Fruit fly (Drosophila melanogaster) whole organism, embryonic: Measurements from ENCODE around the gene Drice.

Experiments used
- Atf-2 ChIP-seq: fragments of 200-800 bp; sonication (Bioruptor generic); optimal IDR thresholded peaks from 2 replicates; lab custom pipeline; 2016; ENCODE audit warnings: missing biosample characterization, missing genetic modification characterization
- Atf3 ChIP-seq: fragments of 200-800 bp; sonication (Bioruptor generic); optimal IDR thresholded peaks from 3 replicates; lab custom pipeline; 2016; ENCODE audit warnings: missing biosample characterization, missing genetic modification characterization
- Bdp1 ChIP-seq: fragments of 200-800 bp; sonication (Bioruptor generic); optimal IDR thresholded peaks from 3 replicates; lab custom pipeline; 2016; ENCODE audit warnings: missing biosample characterization, missing genetic modification characterization
- CG10979 ChIP-seq: fragments of 200-800 bp; sonication (Bioruptor generic); optimal IDR thresholded peaks from 2 replicates; lab custom pipeline; 2018; ENCODE audit warnings: missing biosample characterization, mild to moderate bottlenecking, missing genetic modification characterization, moderate library complexity
- CG11560 ChIP-seq: fragments of 200-800 bp; sonication (Bioruptor generic); IDR thresholded peaks from 3 replicates; pipeline ENCODE4 v1.3.6; 2022; ENCODE audit warnings: missing biosample characterization, missing genetic modification characterization
- CG13894 ChIP-seq: fragments of 200-800 bp; sonication (Bioruptor generic); optimal IDR thresholded peaks from 3 replicates; lab custom pipeline; 2018; ENCODE audit warnings: missing biosample characterization, mild to moderate bottlenecking, missing genetic modification characterization, moderate library complexity
- CG15073 ChIP-seq: fragments of 200-800 bp; sonication (Bioruptor generic); optimal IDR thresholded peaks from 2 replicates; lab custom pipeline; 2016; ENCODE audit warnings: missing biosample characterization, missing genetic modification characterization
- CG17328 ChIP-seq: fragments of 200-800 bp; sonication (Bioruptor generic); IDR thresholded peaks from 2 replicates; pipeline ENCODE4 v1.3.6; 2022; ENCODE audit warnings: missing biosample characterization, missing genetic modification characterization
- CG17612 ChIP-seq: fragments of 200-800 bp; sonication (Bioruptor generic); IDR thresholded peaks from 2 replicates; pipeline ENCODE4 v1.3.6; 2022; ENCODE audit warnings: missing biosample characterization, missing genetic modification characterization
- CG1792 ChIP-seq: fragments of 200-800 bp; sonication (Bioruptor generic); optimal IDR thresholded peaks from 2 replicates; lab custom pipeline; 2016; ENCODE audit warnings: missing biosample characterization, missing genetic modification characterization
- CG3065 ChIP-seq: fragments of 200-800 bp; sonication (Bioruptor generic); optimal IDR thresholded peaks from 2 replicates; lab custom pipeline; 2016; ENCODE audit warnings: missing biosample characterization, missing genetic modification characterization
- CG34422 ChIP-seq: fragments of 200-800 bp; sonication (Bioruptor generic); IDR thresholded peaks from 3 replicates; pipeline ENCODE4 v1.3.6; 2022; ENCODE audit warnings: missing biosample characterization, missing genetic modification characterization
- CG3726 ChIP-seq: fragments of 200-800 bp; sonication (Bioruptor generic); IDR thresholded peaks from 3 replicates; pipeline ENCODE4, ENCODE4 v1.3.6; 2022; ENCODE audit warnings: missing biosample characterization, missing genetic modification characterization
- CG3847 ChIP-seq: fragments of 200-800 bp; sonication (Bioruptor generic); IDR thresholded peaks from 2 replicates; pipeline ENCODE4 v1.3.6; 2022; ENCODE audit warnings: missing biosample characterization, missing genetic modification characterization
- CG4854 ChIP-seq: fragments of 200-800 bp; sonication (Bioruptor generic); optimal IDR thresholded peaks from 2 replicates; lab custom pipeline; 2016; ENCODE audit warnings: missing biosample characterization, missing genetic modification characterization, inconsistent platforms
- CG5180 ChIP-seq: fragments of 200-800 bp; sonication (Bioruptor generic); optimal IDR thresholded peaks from 3 replicates; lab custom pipeline; 2017; ENCODE audit warnings: missing biosample characterization, missing genetic modification characterization, mild to moderate bottlenecking, moderate library complexity, missing genetic modification reagents
- CG6765 ChIP-seq: fragments of 200-800 bp; sonication (Bioruptor generic); optimal IDR thresholded peaks from 3 replicates; lab custom pipeline; 2017; ENCODE audit warnings: missing biosample characterization, mild to moderate bottlenecking, missing genetic modification characterization
- CG7372 ChIP-seq: fragments of 200-800 bp; sonication (Bioruptor generic); IDR thresholded peaks from 2 replicates; pipeline ENCODE4 v1.3.6; 2022; ENCODE audit warnings: missing biosample characterization, missing genetic modification characterization
- CG7556 ChIP-seq: fragments of 200-800 bp; sonication (Bioruptor generic); optimal IDR thresholded peaks from 2 replicates; lab custom pipeline; 2017; ENCODE audit warnings: missing biosample characterization, mild to moderate bottlenecking, missing genetic modification characterization
- CG7786 ChIP-seq: fragments of 200-800 bp; sonication (Bioruptor generic); optimal IDR thresholded peaks from 2 replicates; lab custom pipeline; 2016; ENCODE audit warnings: missing biosample characterization, missing genetic modification characterization
- CG7928 ChIP-seq: fragments of 200-800 bp; sonication (Bioruptor generic); optimal IDR thresholded peaks from 2 replicates; lab custom pipeline; 2017; ENCODE audit warnings: missing biosample characterization, mild to moderate bottlenecking, missing genetic modification characterization
- D ChIP-seq, 2 experiments: fragments of 200-800 bp in 1 of 2; fragments of >200 bp in 1 of 2; sonication (Bioruptor generic) in 1 of 2; optimal IDR thresholded peaks; 2 replicates in 1 of 2; 3 replicates in 1 of 2; lab custom pipeline; 2017; ENCODE audit warnings: mild to moderate bottlenecking in 1 of 2, missing biosample characterization in 1 of 2, missing genetic modification characterization in 1 of 2, missing genetic modification reagents in 1 of 2
- Dip3 ChIP-seq: fragments of 200-800 bp; sonication (Bioruptor generic); optimal IDR thresholded peaks from 3 replicates; lab custom pipeline; 2016; ENCODE audit warnings: missing biosample characterization, missing genetic modification characterization
- ERR ChIP-seq: fragments of 200-800 bp; sonication (Bioruptor generic); optimal IDR thresholded peaks from 2 replicates; lab custom pipeline; 2016; ENCODE audit warnings: missing biosample characterization, missing genetic modification characterization
- Ets97D ChIP-seq: fragments of 200-800 bp; sonication (Bioruptor generic); optimal IDR thresholded peaks from 3 replicates; lab custom pipeline; 2016; ENCODE audit warnings: missing biosample characterization, missing genetic modification characterization
- Hmx ChIP-seq: fragments of 200-800 bp; sonication (Bioruptor generic); optimal IDR thresholded peaks from 2 replicates; lab custom pipeline; 2016; ENCODE audit warnings: missing biosample characterization, missing genetic modification characterization
- MBD-R2 ChIP-seq: fragments of 200-800 bp; sonication (Bioruptor generic); IDR thresholded peaks from 2 replicates; pipeline ENCODE4 v1.3.6; 2022; ENCODE audit warnings: missing biosample characterization, missing genetic modification characterization
- MESR4 ChIP-seq: fragments of 200-800 bp; sonication (Bioruptor generic); optimal IDR thresholded peaks from 2 replicates; lab custom pipeline; 2018; ENCODE audit warnings: missing biosample characterization, mild to moderate bottlenecking, missing genetic modification characterization, moderate library complexity
- Ssrp ChIP-seq: fragments of 200-800 bp; sonication (Bioruptor generic); optimal IDR thresholded peaks from 2 replicates; lab custom pipeline; 2018; ENCODE audit warnings: missing biosample characterization, mild to moderate bottlenecking, missing genetic modification characterization, moderate library complexity
- TFAM ChIP-seq: fragments of 200-800 bp; sonication (Bioruptor generic); optimal IDR thresholded peaks from 2 replicates; lab custom pipeline; 2017; ENCODE audit warnings: missing biosample characterization, missing genetic modification characterization, inconsistent platforms
- ap ChIP-seq: fragments of 200-800 bp; sonication (Bioruptor generic); IDR thresholded peaks from 2 replicates; pipeline ENCODE4 v1.3.6; 2022; ENCODE audit warnings: missing biosample characterization, missing genetic modification characterization
- kah ChIP-seq: fragments of 200-800 bp; sonication (Bioruptor generic); optimal IDR thresholded peaks from 2 replicates; lab custom pipeline; 2018; ENCODE audit warnings: missing biosample characterization, mild to moderate bottlenecking, missing genetic modification characterization
- lbe ChIP-seq: fragments of 200-800 bp; sonication (Bioruptor generic); optimal IDR thresholded peaks from 2 replicates; lab custom pipeline; 2016; ENCODE audit warnings: missing biosample characterization, mild to moderate bottlenecking, missing genetic modification characterization
- lola ChIP-seq, 3 experiments: fragments of >200 bp in 2 of 3; fragments of 200-800 bp in 1 of 3; sonication (Bioruptor generic) in 1 of 3; optimal IDR thresholded peaks; 2 replicates each; lab custom pipeline; 2017 to 2019; ENCODE audit warnings: missing biosample characterization in 3 of 3, missing genetic modification characterization in 3 of 3, mild to moderate bottlenecking in 1 of 3, moderate library complexity in 1 of 3
- maf-S ChIP-seq: fragments of 200-800 bp; sonication (Bioruptor generic); optimal IDR thresholded peaks from 2 replicates; lab custom pipeline; 2016; ENCODE audit warnings: missing biosample characterization, missing genetic modification characterization
- nau ChIP-seq: fragments of 200-800 bp; sonication (Bioruptor generic); optimal IDR thresholded peaks from 3 replicates; lab custom pipeline; 2017; ENCODE audit warnings: missing biosample characterization, mild to moderate bottlenecking, missing genetic modification characterization, missing genetic modification reagents
- nmo ChIP-seq: fragments of 200-800 bp; sonication (Bioruptor generic); optimal IDR thresholded peaks from 2 replicates; lab custom pipeline; 2018; ENCODE audit warnings: missing biosample characterization, mild to moderate bottlenecking, missing genetic modification characterization, moderate library complexity
- pfk ChIP-seq: fragments of 200-800 bp; sonication (Bioruptor generic); optimal IDR thresholded peaks from 2 replicates; lab custom pipeline; 2018; ENCODE audit warnings: missing biosample characterization, mild to moderate bottlenecking, missing genetic modification characterization, moderate library complexity
- pho ChIP-seq: fragments of 200-800 bp; sonication (Bioruptor generic); optimal IDR thresholded peaks from 2 replicates; lab custom pipeline; 2016; ENCODE audit warnings: missing biosample characterization, missing genetic modification characterization
- scrt ChIP-seq: fragments of 200-800 bp; sonication (Bioruptor generic); optimal IDR thresholded peaks from 2 replicates; lab custom pipeline; 2018; ENCODE audit warnings: missing biosample characterization, mild to moderate bottlenecking, missing genetic modification characterization, moderate library complexity
- sr ChIP-seq: fragments of 200-800 bp; sonication (Bioruptor generic); IDR thresholded peaks from 3 replicates; pipeline ENCODE4 v1.3.6; 2022; ENCODE audit warnings: missing biosample characterization, missing genetic modification characterization
- toy ChIP-seq: fragments of 200-800 bp; sonication (Bioruptor generic); IDR thresholded peaks from 2 replicates; pipeline ENCODE4 v1.3.6; 2022; ENCODE audit warnings: missing biosample characterization, missing genetic modification characterization
- trh ChIP-seq: fragments of 200-800 bp; sonication (Bioruptor generic); optimal IDR thresholded peaks from 2 replicates; lab custom pipeline; 2016; ENCODE audit warnings: missing biosample characterization, missing genetic modification characterization
- usp ChIP-seq: fragments of >200 bp; optimal IDR thresholded peaks from 2 replicates; lab custom pipeline; 2017; ENCODE audit warnings: missing biosample characterization, missing genetic modification characterization
- wor ChIP-seq: fragments of 200-800 bp; sonication (Bioruptor generic); IDR thresholded peaks from 2 replicates; pipeline ENCODE4 v1.3.6; 2022; ENCODE audit warnings: missing biosample characterization, missing genetic modification characterization
- z ChIP-seq: fragments of 200-800 bp; sonication (Bioruptor generic); IDR thresholded peaks from 3 replicates; pipeline ENCODE4 v1.3.6; 2022; ENCODE audit warnings: missing biosample characterization, missing genetic modification characterization
- zf30C ChIP-seq: fragments of 200-800 bp; sonication (Bioruptor generic); optimal IDR thresholded peaks from 3 replicates; lab custom pipeline; 2018; ENCODE audit warnings: missing biosample characterization, mild to moderate bottlenecking, missing genetic modification characterization
- zfh1 ChIP-seq: fragments of 200-800 bp; sonication (Bioruptor generic); IDR thresholded peaks from 3 replicates; pipeline ENCODE4 v1.3.6; 2022; ENCODE audit warnings: missing biosample characterization, missing genetic modification characterization

The Drice gene

dm6 chr3R:29838751-29839150, 39.3 kb downstream of the Drice start:
- TF ChIP-seq trh (GFP tag; lab: Kevin White, UChicago), result no peak
- TF ChIP-seq CG10979 (tag; lab: Kevin White, UChicago), result peak; percentile 0
- TF ChIP-seq CG7786 (GFP tag; lab: Kevin White, UChicago), result no peak
- TF ChIP-seq usp, result no peak
- TF ChIP-seq CG3065 (GFP tag; lab: Kevin White, UChicago), result no peak
- TF ChIP-seq D (optimal IDR thresholded peaks at IDR 0.05; lab: Kevin White, UChicago), result no peak
- TF ChIP-seq D (GFP tag; optimal IDR thresholded peaks at IDR 0.05; lab: Kevin White, UChicago), result no peak
- TF ChIP-seq CG34422 (GFP tag; lab: Robert Waterston, UW), result no peak
- no peak for TF ChIP-seq TFAM

- TF ChIP-seq maf-S (GFP tag; lab: Kevin White, UChicago) (no peak), lola (GFP tag; optimal IDR thresholded peaks at IDR 0.05; lab: Kevin White, UChicago) (no peak), CG5180 (GFP tag; lab: Kevin White, UChicago) (no peak), CG3726 (GFP tag; lab: Robert Waterston, UW) (no peak), CG7928 (GFP tag; lab: Kevin White, UChicago) (no peak), Dip3 (no peak), toy (no peak), CG4854 (GFP tag; lab: Kevin White, UChicago) (no peak), wor (GFP tag; lab: Robert Waterston, UW) (no peak), nmo (GFP tag; lab: Kevin White, UChicago) (no peak), CG6765 (GFP tag; lab: Kevin White, UChicago) (no peak)
Observed at dm6 chr3R:29839707-29840311, 40.4 kb downstream of the Drice start.

- no peak for TF ChIP-seq CG11560
- TF ChIP-seq Hmx (GFP tag; lab: Kevin White, UChicago), result no peak
- TF ChIP-seq MBD-R2 (GFP tag; lab: Robert Waterston, UW), result peak; percentile 22; the same call in 1 of the 2 replicates
- no peak for TF ChIP-seq pho
- no peak for TF ChIP-seq Bdp1 (GFP tag; lab: Kevin White, UChicago)
- no peak for TF ChIP-seq ERR (GFP tag; lab: Kevin White, UChicago)
- peak; percentile 49; the same call in 1 of the 3 replicates for TF ChIP-seq z (GFP tag; lab: Robert Waterston, UW)
- TF ChIP-seq sr (GFP tag; lab: Robert Waterston, UW), result peak; percentile 71; the same call in 2 of the 3 replicates
- TF ChIP-seq ap (GFP tag; lab: Robert Waterston, UW), result no peak
- no peak for TF ChIP-seq Atf3 (GFP tag; lab: Kevin White, UChicago)
- no peak for TF ChIP-seq CG7372
- TF ChIP-seq zfh1 (GFP tag; lab: Robert Waterston, UW), result 0 out of 3 replicates have a peak, but pooled peaks have one; percentile 16
- TF ChIP-seq CG7556 (GFP tag; lab: Kevin White, UChicago), result no peak
- peak; percentile 74 for TF ChIP-seq zf30C (GFP tag; lab: Kevin White, UChicago)
- TF ChIP-seq CG13894 (tag; lab: Kevin White, UChicago), result peak; percentile 69
- TF ChIP-seq MESR4 (GFP tag; lab: Kevin White, UChicago), result no peak
- 0 out of 2 replicates have a peak, but pooled peaks have one; percentile 15 for TF ChIP-seq CG3847 (GFP tag; lab: Robert Waterston, UW)
- no peak for TF ChIP-seq CG17328 (GFP tag; lab: Robert Waterston, UW)
- TF ChIP-seq Ets97D (GFP tag; lab: Kevin White, UChicago), result no peak
- no peak for TF ChIP-seq Ssrp (tag; lab: Kevin White, UChicago)
- TF ChIP-seq kah (GFP tag; lab: Kevin White, UChicago), result peak; percentile 89
- TF ChIP-seq nau (GFP tag; lab: Kevin White, UChicago), result no peak
- no peak for TF ChIP-seq Atf-2 (GFP tag; lab: Kevin White, UChicago)
- no peak for TF ChIP-seq scrt
- peak; percentile 18 for TF ChIP-seq lbe (GFP tag; lab: Kevin White, UChicago)
- no peak for TF ChIP-seq CG17612
- TF ChIP-seq pfk (GFP tag; lab: Kevin White, UChicago), result peak; percentile 92
- no peak for TF ChIP-seq CG1792
- no peak for TF ChIP-seq CG15073 (GFP tag; lab: Kevin White, UChicago)
Observed at dm6 chr3R:29841293-29841791, 41.9 kb downstream of the Drice start, which contains the start of gene Cad99C. Gene Cad99C (plus strand): TSS chr3R:29841657.
